Fruit fly (Drosophila melanogaster): Measurements from ENCODE around the gene peng.

Gene peng

DNA sequence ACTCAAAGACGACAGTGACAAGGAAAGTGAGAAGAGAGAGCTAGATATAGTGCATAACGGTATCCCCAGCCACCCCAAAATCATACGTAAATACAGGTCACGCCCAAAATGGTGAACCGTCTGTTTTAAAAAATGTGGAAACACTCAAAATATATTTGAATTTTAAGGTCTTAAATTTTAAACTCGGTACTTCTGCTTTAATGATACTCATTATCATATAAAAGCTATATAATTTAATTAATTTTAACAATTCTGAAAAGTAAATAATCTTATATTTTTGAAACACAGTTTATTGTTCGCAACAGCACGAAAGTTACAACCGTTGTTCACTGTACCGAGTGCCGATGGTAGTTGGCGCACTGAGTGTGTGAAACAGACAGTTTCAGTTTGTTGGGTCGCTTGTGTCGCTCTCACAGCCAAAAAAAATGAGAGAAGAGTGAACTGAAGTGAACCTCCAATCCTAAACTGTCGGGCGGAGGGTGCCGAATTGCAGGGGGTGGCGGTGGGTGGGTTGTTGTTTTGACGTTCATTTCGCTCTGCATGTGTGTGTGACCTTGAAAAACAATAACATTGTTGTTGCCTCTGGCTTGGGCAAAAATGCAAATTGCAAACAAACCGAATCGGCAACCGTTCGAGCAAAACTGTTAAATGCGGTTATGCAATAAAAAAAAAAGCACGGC, 16.8 kb upstream of the peng start:
- TF ChIP-seq Dll (optimal IDR thresholded peaks at IDR 0.05): no peak
- no peak for TF ChIP-seq EcR (GFP tag; optimal IDR thresholded peaks at IDR 0.05)

DNA sequence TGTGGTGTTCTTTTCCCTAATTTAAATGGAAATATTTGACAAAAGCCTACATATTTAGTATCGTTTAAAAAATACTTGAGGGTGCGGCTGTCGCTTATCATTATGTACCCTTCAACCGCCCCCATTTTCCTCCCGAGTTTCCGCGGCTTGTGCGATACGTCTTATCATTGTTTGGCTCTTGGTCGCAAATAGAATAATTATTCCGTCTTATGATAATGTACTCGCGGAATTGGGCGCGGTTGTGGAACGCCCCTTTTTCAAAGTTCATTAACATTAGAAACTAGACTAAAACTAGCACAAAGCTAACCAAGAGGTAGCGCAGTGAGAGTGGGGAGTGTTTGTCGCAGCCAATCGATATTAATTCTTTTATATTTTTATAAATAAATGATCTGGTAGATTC, 15.8 kb upstream of the peng start:
- TF ChIP-seq pan (optimal IDR thresholded peaks at IDR 0.05) (no peak), Dll (optimal IDR thresholded peaks at IDR 0.05) (no peak), psq (optimal IDR thresholded peaks at IDR 0.05) (no peak), EcR (GFP tag; optimal IDR thresholded peaks at IDR 0.05) (no peak), CG8478 (optimal IDR thresholded peaks at IDR 0.05) (no peak), usp (GFP tag; optimal IDR thresholded peaks at IDR 0.05) (no peak)

DNA sequence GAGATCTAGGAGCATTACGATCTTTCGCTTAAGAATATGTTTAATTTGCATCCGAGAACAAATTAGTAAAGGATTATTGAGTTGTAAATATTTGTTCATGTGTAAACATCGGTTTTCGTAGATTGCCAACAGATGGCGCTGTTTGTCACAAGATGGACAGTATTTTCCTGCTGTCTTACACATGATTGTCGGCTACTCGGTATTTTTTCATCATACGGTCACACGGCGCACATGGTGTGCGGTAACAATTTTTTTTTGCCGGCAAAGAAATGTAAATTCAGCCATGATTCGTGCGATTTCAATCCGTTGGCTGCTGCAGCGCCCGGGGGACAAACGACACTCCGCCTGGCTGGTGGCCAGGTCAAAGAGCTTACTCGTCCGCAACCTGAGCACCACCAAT, 13.2 kb upstream of the peng start, which contains the start of the genes bbx and waw:
TSS of gene bbx (plus strand) at position 151 of the 400 bp plus-strand sequence.
TSS of gene waw (plus strand) at position 151 of the 400 bp plus-strand sequence.
- TF ChIP-seq usp (GFP tag; optimal IDR thresholded peaks at IDR 0.05) (no peak), pan (optimal IDR thresholded peaks at IDR 0.05) (no peak), Dll (optimal IDR thresholded peaks at IDR 0.05) (no peak), CG8478 (optimal IDR thresholded peaks at IDR 0.05) (no peak), psq (optimal IDR thresholded peaks at IDR 0.05) (no peak), EcR (GFP tag; optimal IDR thresholded peaks at IDR 0.05) (no peak)

DNA sequence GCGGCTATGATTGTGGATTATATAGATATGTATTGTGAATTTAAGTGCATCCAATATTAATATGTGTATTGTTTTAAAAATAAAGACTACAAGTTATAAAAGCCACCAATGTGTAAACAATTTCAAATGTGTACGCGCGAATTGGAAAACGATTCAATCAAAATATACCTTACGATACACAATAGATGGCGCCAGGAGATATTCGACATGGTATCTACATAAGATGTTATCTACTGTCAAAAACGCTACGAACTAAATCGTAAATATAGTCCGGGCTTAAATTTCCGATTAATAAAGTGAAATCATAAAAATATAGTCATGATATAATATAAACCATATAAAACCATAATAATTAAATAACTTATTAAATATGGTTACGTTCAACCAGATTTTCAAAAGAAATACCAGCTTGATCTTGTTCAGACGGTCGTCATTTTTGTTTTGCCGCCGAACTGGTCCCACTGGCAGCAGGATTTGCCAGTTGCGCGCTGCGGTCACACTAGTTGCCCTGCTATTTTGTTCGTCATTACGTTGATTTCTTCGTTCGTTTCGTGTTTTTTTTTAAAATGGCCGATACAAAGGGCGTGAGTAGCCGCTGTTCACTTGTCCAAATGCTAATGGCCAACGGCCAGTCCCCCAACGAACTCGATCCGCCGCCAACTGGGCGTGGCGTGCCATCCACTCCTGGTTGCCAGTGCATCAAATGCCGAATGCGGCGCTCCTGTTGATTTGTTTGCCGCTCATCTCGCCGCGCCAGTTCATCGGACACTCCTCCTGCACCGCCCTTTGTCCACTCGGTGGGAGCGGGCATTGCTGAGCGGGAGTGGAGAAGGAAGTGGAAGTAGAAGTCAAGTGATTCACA, 8.4 kb upstream of the peng start, which contains the start of gene Septin1:
TSS of gene Septin1 (plus strand) at position 477 of the 862 bp plus-strand sequence.
- no peak for TF ChIP-seq psq (optimal IDR thresholded peaks at IDR 0.05)
- no peak for TF ChIP-seq pan (optimal IDR thresholded peaks at IDR 0.05)
- TF ChIP-seq EcR (GFP tag; optimal IDR thresholded peaks at IDR 0.05): no peak
- TF ChIP-seq Dll (optimal IDR thresholded peaks at IDR 0.05): no peak
- TF ChIP-seq CG8478 (optimal IDR thresholded peaks at IDR 0.05): no peak
- TF ChIP-seq usp (GFP tag; optimal IDR thresholded peaks at IDR 0.05): no peak

DNA sequence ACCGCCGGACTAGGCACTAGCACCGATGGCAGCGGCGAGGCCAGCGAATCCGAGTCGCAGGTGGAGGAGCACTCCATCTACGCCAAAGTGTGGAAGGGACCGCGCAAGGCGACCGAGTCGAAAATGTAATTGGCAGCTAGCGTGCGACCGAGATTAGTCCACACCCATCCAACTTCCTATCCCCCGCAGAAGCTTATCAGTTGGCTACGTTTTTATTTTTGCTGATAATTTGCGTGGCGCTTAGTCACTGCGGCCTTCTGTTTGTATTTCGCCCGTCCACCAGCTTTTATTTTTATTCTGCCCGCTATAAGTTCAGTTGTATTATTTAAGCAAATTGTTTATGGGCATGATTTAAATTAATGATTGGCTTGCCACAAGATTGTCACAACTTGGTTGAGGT, 3.9 kb upstream of the peng start:
- no peak for TF ChIP-seq Dll (optimal IDR thresholded peaks at IDR 0.05)
- TF ChIP-seq CG8478 (optimal IDR thresholded peaks at IDR 0.05): no peak
- TF ChIP-seq usp (GFP tag; optimal IDR thresholded peaks at IDR 0.05): no peak
- TF ChIP-seq psq (optimal IDR thresholded peaks at IDR 0.05): no peak
- TF ChIP-seq pan (optimal IDR thresholded peaks at IDR 0.05): no peak
- TF ChIP-seq EcR (GFP tag; optimal IDR thresholded peaks at IDR 0.05): no peak

DNA sequence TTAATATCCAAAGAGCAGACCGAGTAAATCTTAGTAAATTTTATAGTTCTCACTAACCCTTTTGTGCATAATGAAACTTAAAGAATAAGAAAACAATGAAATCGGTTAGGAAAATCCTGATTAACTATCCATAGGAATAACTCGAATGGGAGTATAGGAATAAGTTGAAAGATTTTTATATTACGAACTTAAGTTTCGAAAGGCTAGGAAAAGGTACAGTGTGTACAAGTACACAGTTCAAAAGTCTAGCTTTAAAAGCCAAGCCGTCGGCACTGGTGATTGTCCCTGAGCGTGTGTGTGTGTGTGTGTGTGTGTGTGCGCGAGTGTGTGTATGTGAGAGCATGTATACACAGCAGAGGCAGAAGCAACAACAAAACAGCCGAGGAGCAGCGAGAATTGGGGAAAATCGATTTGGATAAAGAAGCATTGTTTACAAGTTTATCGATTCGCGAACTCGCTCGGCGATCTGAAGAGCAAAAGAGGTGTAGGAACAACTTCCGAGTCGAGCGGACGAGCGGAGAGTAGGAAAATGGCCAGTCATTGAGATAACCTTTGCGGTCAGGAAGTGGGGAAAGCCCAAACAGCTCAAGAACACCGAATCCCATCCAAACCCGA, 1.7 kb upstream of the peng start:
- TF ChIP-seq CG8478 (optimal IDR thresholded peaks at IDR 0.05): peak; percentile 52
- no peak for TF ChIP-seq usp (GFP tag; optimal IDR thresholded peaks at IDR 0.05)

DNA sequence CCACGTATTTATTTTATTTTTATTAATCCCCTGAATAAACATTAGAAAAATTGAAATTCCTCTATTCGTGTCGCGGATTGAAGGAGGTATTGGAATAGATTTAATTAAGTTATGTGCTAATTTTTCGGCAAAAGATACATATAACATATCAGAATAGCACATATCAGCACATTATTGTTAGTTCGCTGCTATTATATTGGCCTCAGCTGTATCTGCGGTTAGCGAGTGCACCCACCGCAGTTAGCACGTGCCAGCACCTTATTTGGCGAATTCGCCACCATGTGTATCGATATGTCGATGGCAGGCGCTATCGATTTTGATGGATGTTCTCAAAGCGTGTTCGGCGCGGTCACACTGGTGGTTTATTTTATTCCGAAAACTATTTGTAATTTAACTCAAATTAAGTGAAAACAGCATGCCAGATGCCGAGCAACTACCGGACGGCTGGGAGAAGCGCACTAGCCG, 4.6 kb downstream of the peng start, which contains the start of gene dod:
TSS of gene dod (plus strand) at position 323 of the 465 bp plus-strand sequence.
- TF ChIP-seq psq (optimal IDR thresholded peaks at IDR 0.05) (no peak), pan (optimal IDR thresholded peaks at IDR 0.05) (no peak), usp (GFP tag; optimal IDR thresholded peaks at IDR 0.05) (no peak), CG8478 (optimal IDR thresholded peaks at IDR 0.05) (no peak), EcR (GFP tag; optimal IDR thresholded peaks at IDR 0.05) (no peak), Dll (optimal IDR thresholded peaks at IDR 0.05) (no peak)

DNA sequence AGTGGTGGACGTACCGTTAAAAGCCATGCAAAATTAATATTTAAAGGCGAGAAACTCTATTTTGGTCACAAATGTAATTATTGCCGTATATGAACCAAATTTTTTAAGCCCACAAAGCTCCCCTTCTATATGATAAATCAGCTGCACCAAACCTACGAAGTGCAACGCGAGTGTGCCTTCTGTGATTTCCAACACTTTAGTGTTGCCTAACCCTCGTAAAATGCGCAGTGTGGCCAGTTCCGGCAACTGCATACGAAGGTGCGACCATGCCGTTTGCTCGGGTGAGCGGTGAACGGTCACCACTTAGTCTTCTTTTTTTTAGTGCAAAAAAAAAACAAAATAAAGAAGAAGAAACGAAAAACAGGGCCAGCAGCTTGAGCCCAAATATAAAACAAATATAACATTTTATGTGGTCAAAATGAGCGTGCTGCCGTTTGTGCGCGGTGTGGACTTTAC, 10.1 kb downstream of the peng start, which contains the start of the genes tty and fliI:
TSS of gene tty (minus strand) at position 201 of the 456 bp plus-strand sequence.
TSS of gene fliI (plus strand) at position 266 of the 456 bp plus-strand sequence.
- no peak for TF ChIP-seq CG8478 (optimal IDR thresholded peaks at IDR 0.05)
- no peak for TF ChIP-seq pan (optimal IDR thresholded peaks at IDR 0.05)
- TF ChIP-seq usp (GFP tag; optimal IDR thresholded peaks at IDR 0.05): no peak
- no peak for TF ChIP-seq psq (optimal IDR thresholded peaks at IDR 0.05)
- TF ChIP-seq Dll (optimal IDR thresholded peaks at IDR 0.05): no peak
- TF ChIP-seq EcR (GFP tag; optimal IDR thresholded peaks at IDR 0.05): no peak

DNA sequence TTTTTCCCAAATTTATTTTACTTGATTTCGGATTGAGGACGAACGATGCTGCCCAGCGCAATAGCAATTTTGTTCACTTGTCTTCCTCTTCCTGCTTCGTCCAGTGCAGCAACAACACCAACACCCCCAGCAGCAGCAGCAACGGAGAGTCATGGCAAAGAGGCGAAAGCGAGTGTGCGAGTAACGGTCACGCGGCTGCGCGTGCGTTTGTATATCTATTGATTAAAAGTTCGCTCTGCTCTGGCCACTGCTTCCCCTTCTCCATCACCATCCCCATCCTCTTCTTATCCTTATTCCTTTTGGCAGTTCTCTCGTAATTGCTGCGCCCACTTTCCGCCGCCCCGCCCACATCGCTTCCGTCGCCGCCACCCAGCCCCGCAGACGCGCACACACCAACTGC, 11.5 kb downstream of the peng start:
- TF ChIP-seq CG8478 (optimal IDR thresholded peaks at IDR 0.05) (no peak), psq (optimal IDR thresholded peaks at IDR 0.05) (no peak), EcR (GFP tag; optimal IDR thresholded peaks at IDR 0.05) (no peak), pan (optimal IDR thresholded peaks at IDR 0.05) (no peak), usp (GFP tag; optimal IDR thresholded peaks at IDR 0.05) (no peak), Dll (optimal IDR thresholded peaks at IDR 0.05) (no peak)

DNA sequence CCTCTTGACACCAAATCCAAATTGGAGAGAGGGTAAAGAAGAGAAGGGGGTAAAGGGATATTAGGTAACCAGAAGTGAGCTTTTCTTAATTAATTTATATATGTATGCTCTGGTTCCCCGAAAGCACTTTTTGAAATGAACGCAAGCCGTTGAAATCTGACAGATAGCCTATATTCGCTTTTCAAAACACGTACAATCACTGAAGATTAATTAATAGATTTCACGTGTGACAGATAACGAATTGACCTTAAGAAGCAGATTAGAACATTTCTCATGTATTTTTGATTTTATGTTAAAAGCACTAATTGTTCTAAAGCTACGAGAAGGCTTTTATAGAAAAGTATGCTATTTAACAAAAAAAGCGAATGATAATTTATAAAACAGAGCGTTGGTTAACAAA, 12.6 kb downstream of the peng start:
- TF ChIP-seq pan (optimal IDR thresholded peaks at IDR 0.05): no peak
- TF ChIP-seq usp (GFP tag; optimal IDR thresholded peaks at IDR 0.05): no peak
- TF ChIP-seq CG8478 (optimal IDR thresholded peaks at IDR 0.05): no peak
- no peak for TF ChIP-seq psq (optimal IDR thresholded peaks at IDR 0.05)
- no peak for TF ChIP-seq EcR (GFP tag; optimal IDR thresholded peaks at IDR 0.05)
- no peak for TF ChIP-seq Dll (optimal IDR thresholded peaks at IDR 0.05)

DNA sequence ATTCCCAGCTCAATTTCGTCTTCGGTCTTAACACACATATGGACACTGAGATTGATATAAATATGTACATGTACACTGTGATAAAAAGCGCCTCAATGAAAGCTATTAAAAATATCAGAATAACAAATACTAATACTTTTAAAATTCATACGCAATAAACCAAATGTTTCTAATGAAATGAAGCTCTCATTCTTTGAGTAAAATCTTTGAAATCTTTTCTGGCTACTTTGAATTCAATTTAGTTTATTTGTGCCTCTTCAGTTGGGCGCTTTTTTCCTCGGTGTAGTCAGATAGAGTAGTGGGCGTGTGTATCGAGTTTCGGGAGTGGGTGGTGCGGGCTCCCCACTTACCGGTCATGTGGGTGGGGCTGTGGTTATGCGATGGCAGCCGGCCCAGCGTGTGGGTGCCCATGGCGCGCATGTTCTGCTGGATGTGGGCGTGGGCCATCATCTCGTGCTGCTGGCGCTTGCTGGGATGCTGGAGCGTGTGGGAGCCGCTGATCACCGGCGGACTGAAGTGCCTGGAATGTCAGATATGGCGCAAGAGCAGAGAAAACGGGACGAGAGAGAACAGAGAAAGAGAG, 15.0 kb downstream of the peng start:
- TF ChIP-seq EcR (GFP tag; optimal IDR thresholded peaks at IDR 0.05) (no peak), pan (optimal IDR thresholded peaks at IDR 0.05) (no peak), Dll (optimal IDR thresholded peaks at IDR 0.05) (no peak), psq (optimal IDR thresholded peaks at IDR 0.05) (no peak), CG8478 (optimal IDR thresholded peaks at IDR 0.05) (no peak)
